Worm (Caenorhabditis elegans) whole organism, L4 larva: ENCODE data around the gene B0554.4.

Source experiments
- F44E2.7 ChIP-seq: fragments of 200-800 bp; sonication (Bioruptor generic); IDR thresholded peaks from 2 replicates; pipeline ENCODE4 v2.1.2; 2022; ENCODE audit warnings: missing genetic modification characterization, missing compliant biosample characterization
- T26A8.4 ChIP-seq: fragments of 200-800 bp; sonication (Bioruptor generic); IDR thresholded peaks from 2 replicates; pipeline ENCODE4 v1.3.6; 2022; ENCODE audit warnings: missing genetic modification characterization, missing compliant biosample characterization
- Y48G9A.11 ChIP-seq: fragments of 200-800 bp; sonication (Bioruptor generic); IDR thresholded peaks from 2 replicates; pipeline ENCODE4 v1.3.6; 2022; ENCODE audit warnings: missing genetic modification reagents, missing genetic modification characterization, missing compliant biosample characterization
- Y5F2A.4 ChIP-seq: fragments of 200-800 bp; sonication (Bioruptor generic); optimal IDR thresholded peaks from 2 replicates; lab custom pipeline; 2018; ENCODE audit warnings: mild to moderate bottlenecking, missing genetic modification characterization, missing compliant biosample characterization
- ZK337.2 ChIP-seq: fragments of 200-800 bp; sonication (Bioruptor generic); IDR thresholded peaks from 2 replicates; pipeline ENCODE4 v1.3.6; 2022; ENCODE audit warnings: missing genetic modification reagents, missing genetic modification characterization, missing compliant biosample characterization
- ZK546.5 ChIP-seq, 2 experiments: sonication (generic microtip); optimal IDR thresholded peaks; 2 replicates each; lab custom pipeline; 2017; ENCODE audit warnings: missing biosample characterization in 2 of 2, missing genetic modification characterization in 2 of 2
- aha-1 ChIP-seq: fragments of 150-350 bp; peaks from one replicate; lab custom pipeline; 2014; ENCODE audit warnings: missing biosample characterization, missing genetic modification characterization
- arid-1 ChIP-seq: fragments of 200-800 bp; sonication (Bioruptor generic); conservative IDR thresholded peaks from 2 replicates; pipeline ENCODE4 v1.3.6; 2022; ENCODE audit warnings: missing genetic modification reagents, missing genetic modification characterization, missing compliant biosample characterization
- ceh-28 ChIP-seq: fragments of 150-350 bp; optimal IDR thresholded peaks from 2 replicates; lab custom pipeline; 2014; ENCODE audit warnings: missing biosample characterization, missing genetic modification reagents, missing genetic modification characterization
- ceh-82 ChIP-seq: sonication (generic microtip); optimal IDR thresholded peaks from 2 replicates; lab custom pipeline; 2017; ENCODE audit warnings: missing biosample characterization, missing genetic modification characterization
- ces-1 ChIP-seq: fragments of 150-350 bp; sonication (generic microtip); optimal IDR thresholded peaks from 4 replicates; lab custom pipeline; 2014; ENCODE audit warnings: missing biosample characterization, missing genetic modification reagents, missing genetic modification characterization
- daf-16 ChIP-seq, 3 experiments: sonication (generic microtip); optimal IDR thresholded peaks; 2 replicates each; lab custom pipeline; 2016 to 2017; ENCODE audit warnings: missing genetic modification characterization in 3 of 3, missing genetic modification reagents in 3 of 3, mild to moderate bottlenecking in 2 of 3, missing compliant biosample characterization in 2 of 3, missing biosample characterization in 1 of 3, moderate library complexity in 1 of 3
- daf-8 ChIP-seq: fragments of 200-800 bp; sonication (Bioruptor generic); IDR thresholded peaks from 2 replicates; pipeline ENCODE4 v1.3.6; 2022; ENCODE audit warnings: missing genetic modification characterization, missing compliant biosample characterization
- dmd-6 ChIP-seq: fragments of 200-800 bp; sonication (Bioruptor generic); IDR thresholded peaks from 2 replicates; pipeline ENCODE4 v1.3.6; 2022; ENCODE audit warnings: missing genetic modification reagents, missing genetic modification characterization, missing compliant biosample characterization
- duxl-1 ChIP-seq: sonication (generic microtip); optimal IDR thresholded peaks from 2 replicates; lab custom pipeline; 2016; ENCODE audit warnings: mild to moderate bottlenecking, missing genetic modification characterization, moderate library complexity, missing compliant biosample characterization; ENCODE audit not compliant: poor library complexity
- dve-1 ChIP-seq: sonication (generic microtip); optimal IDR thresholded peaks from 2 replicates; lab custom pipeline; 2017; ENCODE audit warnings: antibody characterized with exemption, mild to moderate bottlenecking, missing genetic modification characterization, missing compliant biosample characterization; ENCODE audit not compliant: insufficient read depth
- fos-1 ChIP-seq: fragments of 150-350 bp; optimal IDR thresholded peaks from 2 replicates; lab custom pipeline; 2014; ENCODE audit warnings: missing biosample characterization, missing genetic modification characterization
- hlh-30 ChIP-seq: sonication (generic microtip); optimal IDR thresholded peaks from 2 replicates; lab custom pipeline; 2017; ENCODE audit warnings: antibody characterized with exemption, mild to moderate bottlenecking, missing genetic modification characterization, missing compliant biosample characterization; ENCODE audit not compliant: insufficient read depth
- lim-7 ChIP-seq: fragments of 200-800 bp; sonication (Bioruptor generic); IDR thresholded peaks from 2 replicates; pipeline ENCODE4 v1.3.6; 2022; ENCODE audit warnings: missing genetic modification characterization, missing compliant biosample characterization
- lsy-2 ChIP-seq, 2 experiments: fragments of 150-350 bp in 1 of 2; sonication (generic microtip) in 1 of 2; optimal IDR thresholded peaks; 2 replicates each; lab custom pipeline; 2014 to 2017; ENCODE audit warnings: missing biosample characterization in 2 of 2, missing genetic modification characterization in 2 of 2
- mdl-1 ChIP-seq, 2 experiments: fragments of 150-350 bp in 1 of 2; sonication (generic microtip) in 1 of 2; optimal IDR thresholded peaks; 2 replicates each; lab custom pipeline; 2014 to 2017; ENCODE audit warnings: missing biosample characterization in 2 of 2, missing genetic modification characterization in 2 of 2
- mdt-29 ChIP-seq: fragments of 200-800 bp; sonication (Bioruptor generic); IDR thresholded peaks from 2 replicates; pipeline ENCODE4 v1.3.6; 2022; ENCODE audit warnings: missing genetic modification reagents, missing genetic modification characterization, missing compliant biosample characterization
- mep-1 ChIP-seq: fragments of 150-350 bp; sonication (generic microtip); optimal IDR thresholded peaks from 3 replicates; lab custom pipeline; 2014; ENCODE audit warnings: missing biosample characterization, missing genetic modification characterization
- mes-2 ChIP-seq: sonication (generic microtip); optimal IDR thresholded peaks from 2 replicates; lab custom pipeline; 2016; ENCODE audit warnings: missing genotype, mild to moderate bottlenecking, missing genetic modification characterization, missing compliant biosample characterization; ENCODE audit not compliant: poor library complexity, severe bottlenecking
- mxl-2 ChIP-seq: fragments of 200-800 bp; sonication (Bioruptor generic); conservative IDR thresholded peaks from 2 replicates; pipeline ENCODE4 v1.3.6; 2022; ENCODE audit warnings: missing genetic modification reagents, missing genetic modification characterization, missing compliant biosample characterization
- mxl-3 ChIP-seq: fragments of 200-800 bp; sonication (Bioruptor generic); optimal IDR thresholded peaks from 2 replicates; lab custom pipeline; 2018; ENCODE audit warnings: mild to moderate bottlenecking, missing genetic modification characterization, missing compliant biosample characterization
- nhr-111 ChIP-seq: fragments of 200-800 bp; sonication (Bioruptor generic); optimal IDR thresholded peaks from 2 replicates; lab custom pipeline; 2018; ENCODE audit warnings: mild to moderate bottlenecking, missing genetic modification characterization, missing compliant biosample characterization
- nhr-25 ChIP-seq: sonication (generic microtip); optimal IDR thresholded peaks from 2 replicates; lab custom pipeline; 2017; ENCODE audit warnings: missing genetic modification characterization, mild to moderate bottlenecking, missing compliant biosample characterization, antibody characterized with exemption, moderate library complexity, borderline replicate concordance; ENCODE audit not compliant: insufficient read depth
- nhr-28 ChIP-seq: fragments of 150-350 bp; optimal IDR thresholded peaks from 2 replicates; lab custom pipeline; 2014; ENCODE audit warnings: missing biosample characterization, missing genetic modification characterization
- nhr-48 ChIP-seq: sonication (generic microtip); optimal IDR thresholded peaks from 2 replicates; lab custom pipeline; 2016; ENCODE audit warnings: mild to moderate bottlenecking, missing genetic modification characterization, missing compliant biosample characterization
- nhr-77 ChIP-seq: fragments of 150-350 bp; optimal IDR thresholded peaks from 2 replicates; lab custom pipeline; 2014; ENCODE audit warnings: missing biosample characterization, missing genetic modification characterization
- sdz-12 ChIP-seq: fragments of 200-800 bp; sonication (Bioruptor generic); optimal IDR thresholded peaks from 2 replicates; lab custom pipeline; 2018; ENCODE audit warnings: mild to moderate bottlenecking, missing genetic modification characterization, missing compliant biosample characterization
- snpc-1.2 ChIP-seq: fragments of 200-800 bp; sonication (Bioruptor generic); IDR thresholded peaks from 2 replicates; pipeline ENCODE4 v1.3.6; 2022; ENCODE audit warnings: missing genetic modification reagents, missing genetic modification characterization, missing compliant biosample characterization
- unc-62 ChIP-seq, 3 experiments: fragments of 150-350 bp in 1 of 3; sonication (generic microtip); optimal IDR thresholded peaks in 2 of 3; peaks in 1 of 3; 1 replicate in 1 of 3; 2 replicates in 2 of 3; lab custom pipeline; 2014 to 2017; ENCODE audit warnings: missing biosample characterization in 3 of 3, missing genetic modification characterization in 3 of 3, missing genetic modification reagents in 3 of 3, missing genotype in 1 of 3
- zag-1 ChIP-seq: fragments of 150-350 bp; optimal IDR thresholded peaks from 2 replicates; lab custom pipeline; 2014; ENCODE audit warnings: missing biosample characterization, missing genetic modification characterization

Gene B0554.4

ce11 chrV:462263-462662 lies 33.3 kb downstream of the B0554.4 start, which contains the start of gene nhr-202 (continued):
- TF ChIP-seq T26A8.4 (GFP tag; lab: Robert Waterston, UW) (no peak), mep-1 (tag; lab: Kevin White, UChicago) (peak; percentile 32), lim-7 (GFP tag; lab: Robert Waterston, UW) (no peak), ceh-28 (tag; lab: Kevin White, UChicago) (no peak), nhr-25 (no peak), F44E2.7 (GFP tag; lab: Robert Waterston, UW) (no peak), zag-1 (no peak), arid-1 (GFP tag; lab: Robert Waterston, UW) (no peak), nhr-77 (tag; lab: Kevin White, UChicago) (peak; percentile 86), mxl-2 (GFP tag; lab: Robert Waterston, UW) (no peak), snpc-1.2 (GFP tag; lab: Robert Waterston, UW) (no peak), ceh-82 (no peak)

ce11 chrV:464800-465199 lies 35.9 kb downstream of the B0554.4 start, which contains the start of gene nhr-201:
TSS of gene nhr-201 (plus strand) at chrV:464828.
- TF ChIP-seq dve-1 (peak; percentile 64), dmd-6 (GFP tag; lab: Robert Waterston, UW) (peak; percentile 46; the same call in 1 of the 2 replicates), nhr-48 (peak; percentile 3), lsy-2 (tag; optimal IDR thresholded peaks at IDR 0.05; lab: Kevin White, UChicago) (peak in 1 of 2 experiments; percentile 25), mep-1 (tag; lab: Kevin White, UChicago) (peak; percentile 18), ces-1 (GFP tag; lab: Kevin White, UChicago) (no peak), hlh-30 (tag; lab: Kevin White, UChicago) (peak; percentile 59), mxl-2 (GFP tag; lab: Robert Waterston, UW) (no peak), mes-2 (no peak), T26A8.4 (GFP tag; lab: Robert Waterston, UW) (no peak), aha-1 (tag; lab: Kevin White, UChicago) (no peak), daf-16 (GFP tag; optimal IDR thresholded peaks at IDR 0.05; lab: Kevin White, UChicago) (no peak), daf-16 (tag; optimal IDR thresholded peaks at IDR 0.05; lab: Kevin White, UChicago) (peak; percentile 60), nhr-28 (tag; lab: Kevin White, UChicago) (peak; percentile 95), nhr-111 (GFP tag; lab: Kevin White, UChicago) (no peak), daf-8 (GFP tag; lab: Robert Waterston, UW) (no peak), Y5F2A.4 (GFP tag; lab: Kevin White, UChicago) (no peak)
- TF ChIP-seq, all 104 proteins: peak for 8

- peak in 1 of 2 experiments; percentile 73 for TF ChIP-seq unc-62 (GFP tag; optimal IDR thresholded peaks at IDR 0.05 in 1 of 2; lab: Kevin White, UChicago)
- TF ChIP-seq unc-62 (tag; optimal IDR thresholded peaks at IDR 0.05; lab: Kevin White, UChicago) = no peak
- TF ChIP-seq Y48G9A.11 (GFP tag; lab: Robert Waterston, UW) = no peak
- no peak for TF ChIP-seq ZK337.2 (GFP tag; lab: Robert Waterston, UW)
- TF ChIP-seq mxl-3 (GFP tag; lab: Kevin White, UChicago) = peak; percentile 3
- peak; percentile 20 for TF ChIP-seq hlh-30 (tag; lab: Kevin White, UChicago)
- TF ChIP-seq ZK546.5 (tag; optimal IDR thresholded peaks at IDR 0.05; lab: Kevin White, UChicago) = no peak
- no peak for TF ChIP-seq sdz-12 (GFP tag; lab: Kevin White, UChicago)
- peak; percentile 23 for TF ChIP-seq duxl-1 (tag; lab: Kevin White, UChicago)
- TF ChIP-seq mdt-29 (GFP tag; lab: Robert Waterston, UW) = no peak
- TF ChIP-seq nhr-28 (tag; lab: Kevin White, UChicago) = peak; percentile 46
- no peak for TF ChIP-seq fos-1 (tag; lab: Kevin White, UChicago)
- no peak for TF ChIP-seq arid-1 (GFP tag; lab: Robert Waterston, UW)
- peak in 1 of 2 experiments; percentile 2 for TF ChIP-seq mdl-1 (tag; optimal IDR thresholded peaks at IDR 0.05; lab: Kevin White, UChicago)
- TF ChIP-seq, all 104 proteins: peak for 6
Observed at ce11 chrV:465355-465754, 36.4 kb downstream of the B0554.4 start.
